Fruit fly (Drosophila melanogaster): Measurements from ENCODE around the gene Cpr65Eb.

The Cpr65Eb gene

dm6 chr3L:7090764-7091163, 2.2 kb upstream of the Cpr65Eb start (continued):
- TF ChIP-seq CG32772 (GFP tag; IDR thresholded peaks at IDR 0.05) (peak; percentile 66), Bdp1 (GFP tag; optimal IDR thresholded peaks at IDR 0.05) (no peak), D19B (GFP tag; optimal IDR thresholded peaks at IDR 0.05) (no peak), CG31365 (tag; optimal IDR thresholded peaks at IDR 0.05) (peak; percentile 9), CG34422 (GFP tag; IDR thresholded peaks at IDR 0.05) (peak; percentile 75; the same call in 2 of the 3 replicates), chinmo (GFP tag; IDR thresholded peaks at IDR 0.05; ENCODE audit: partially characterized antibody) (no peak), CG30431 (GFP tag; optimal IDR thresholded peaks at IDR 0.05) (no peak), Hmx (GFP tag; optimal IDR thresholded peaks at IDR 0.05) (no peak), Spps (tag; optimal IDR thresholded peaks at IDR 0.05) (peak; percentile 5), Sry-δ (GFP tag; optimal IDR thresholded peaks at IDR 0.05) (peak; percentile 19), CG34224 (GFP tag; IDR thresholded peaks at IDR 0.05; ENCODE audit: partially characterized antibody) (no peak), Hey (tag; optimal IDR thresholded peaks at IDR 0.05) (no peak), CG12236 (GFP tag; optimal IDR thresholded peaks at IDR 0.05) (no peak), repo (GFP tag; optimal IDR thresholded peaks at IDR 0.05) (peak; percentile 41), zen2 (GFP tag; IDR thresholded peaks at IDR 0.05; ENCODE audit: partially characterized antibody) (no peak), gsb (GFP tag; IDR thresholded peaks at IDR 0.05) (peak; percentile 40; the same call in 1 of the 2 replicates), Ssrp (tag; optimal IDR thresholded peaks at IDR 0.05) (peak; percentile 19), amos (GFP tag; IDR thresholded peaks at IDR 0.05; ENCODE audit: partially characterized antibody) (no peak), CG13775 (GFP tag; optimal IDR thresholded peaks at IDR 0.05) (no peak), CG18476 (GFP tag; optimal IDR thresholded peaks at IDR 0.05) (peak; percentile 34), Dp (GFP tag; optimal IDR thresholded peaks at IDR 0.05) (no peak), CG2875 (GFP tag; optimal IDR thresholded peaks at IDR 0.05) (no peak), pum (GFP tag; optimal IDR thresholded peaks at IDR 0.05) (peak; percentile 48), Xrp1 (GFP tag; IDR thresholded peaks at IDR 0.05) (peak; percentile 76), Hr78 (GFP tag; optimal IDR thresholded peaks at IDR 0.05) (no peak), CG7963 (GFP tag; IDR thresholded peaks at IDR 0.05; ENCODE audit: partially characterized antibody) (no peak), Poxn (GFP tag; IDR thresholded peaks at IDR 0.05) (no peak), Lhr (GFP tag; optimal IDR thresholded peaks at IDR 0.05) (no peak), TFAM (GFP tag; optimal IDR thresholded peaks at IDR 0.05) (no peak), fu2 (GFP tag; optimal IDR thresholded peaks at IDR 0.05) (peak; percentile 8), Dek (tag; optimal IDR thresholded peaks at IDR 0.05) (no peak), CG11696 (GFP tag; IDR thresholded peaks at IDR 0.05) (peak; percentile 45; the same call in 1 of the 2 replicates), CG33213 (GFP tag; optimal IDR thresholded peaks at IDR 0.05) (peak; percentile 62), cwo (GFP tag; optimal IDR thresholded peaks at IDR 0.05) (peak; percentile 60), Mrtf (GFP tag; IDR thresholded peaks at IDR 0.05) (peak; percentile 69; the same call in 1 of the 3 replicates), CG9876 (GFP tag; optimal IDR thresholded peaks at IDR 0.05) (no peak), aop (GFP tag; IDR thresholded peaks at IDR 0.05) (no peak), CG4328 (GFP tag; optimal IDR thresholded peaks at IDR 0.05) (no peak), so (GFP tag; IDR thresholded peaks at IDR 0.05) (peak; percentile 67; the same call in 2 of the 3 replicates), jing (GFP tag; optimal IDR thresholded peaks at IDR 0.05) (no peak), GATAe (GFP tag; conservative IDR thresholded peaks at IDR 0.05) (no peak), Sry-β (GFP tag; optimal IDR thresholded peaks at IDR 0.05) (no peak), ewg (GFP tag; optimal IDR thresholded peaks at IDR 0.05) (peak; percentile 2), CG4617 (GFP tag; optimal IDR thresholded peaks at IDR 0.05; ENCODE audit: borderline replicate concordance) (no peak), CG9437 (GFP tag; optimal IDR thresholded peaks at IDR 0.05) (peak; percentile 14), ken (GFP tag; IDR thresholded peaks at IDR 0.05) (peak; percentile 39; the same call in 1 of the 3 replicates), CG3847 (GFP tag; IDR thresholded peaks at IDR 0.05) (no peak), Awh (GFP tag; IDR thresholded peaks at IDR 0.05) (peak; percentile 73; the same call in 1 of the 2 replicates), CG4854 (GFP tag; optimal IDR thresholded peaks at IDR 0.05) (peak; percentile 21), CG14965 (GFP tag; optimal IDR thresholded peaks at IDR 0.05; ENCODE audit: borderline replicate concordance) (no peak)

Data from whole organism, embryonic.